Fruit fly (Drosophila melanogaster): ENCODE measurements around the gene CG42502.

Gene CG42502

DNA sequence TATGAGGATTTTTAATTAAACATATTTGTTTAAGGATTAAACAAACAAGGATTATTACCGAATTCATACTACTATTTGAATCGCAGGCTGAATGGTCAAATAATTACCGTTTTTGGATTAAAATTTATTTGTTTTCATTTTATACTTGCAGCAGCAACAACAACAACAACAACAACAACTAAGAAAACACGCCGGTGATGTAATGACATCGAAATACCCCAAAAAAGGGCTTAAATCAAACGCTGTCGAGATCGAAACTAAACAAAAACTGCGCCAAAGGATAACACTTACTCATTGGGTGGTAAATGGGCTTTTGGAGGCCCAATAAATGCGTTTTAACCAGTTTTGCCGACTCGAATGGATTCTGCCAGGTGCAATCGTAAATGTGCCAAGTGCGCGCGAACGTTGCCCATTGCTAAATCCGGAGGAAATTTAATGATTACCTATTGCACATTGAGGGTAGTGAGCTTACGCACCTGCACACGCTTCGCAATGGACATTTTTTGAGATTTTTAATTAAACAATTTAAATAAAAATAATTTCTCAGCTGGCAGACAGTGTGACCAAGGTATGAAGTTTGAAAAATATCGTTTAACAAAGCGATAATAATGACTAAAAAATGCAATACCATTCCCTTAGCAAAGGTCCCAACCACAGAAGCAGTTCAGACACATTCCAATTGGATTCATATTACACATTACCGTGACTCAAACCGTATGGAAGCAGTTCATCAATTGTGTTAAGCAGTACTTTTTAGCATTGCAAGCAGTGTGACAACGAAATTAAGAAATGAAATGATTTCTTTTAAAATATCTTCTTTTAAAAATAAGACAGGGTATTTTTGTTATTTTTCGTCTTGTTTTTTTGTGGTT, 47.8 kb upstream of the CG42502 start, which contains the start of the genes CG10602 and mRpL13 (continued):
- TF ChIP-seq pan (optimal IDR thresholded peaks at IDR 0.05) (no peak), pan (GFP tag; optimal IDR thresholded peaks at IDR 0.05 in 1 of 2, IDR thresholded peaks at IDR 0.05 in 1 of 2) (no peak), Lhr (GFP tag; optimal IDR thresholded peaks at IDR 0.05) (peak; percentile 97), H2.0 (GFP tag; IDR thresholded peaks at IDR 0.05) (no peak), bbx (GFP tag; IDR thresholded peaks at IDR 0.05; ENCODE audit: partially characterized antibody) (peak; percentile 48; the same call in 1 of the 2 replicates), shn (GFP tag; optimal IDR thresholded peaks at IDR 0.05) (peak; percentile 0), Hr39 (optimal IDR thresholded peaks at IDR 0.05) (no peak), CG10431 (GFP tag; optimal IDR thresholded peaks at IDR 0.05) (no peak), sob (GFP tag; IDR thresholded peaks at IDR 0.05) (peak; percentile 49; the same call in 1 of the 2 replicates), Awh (GFP tag; IDR thresholded peaks at IDR 0.05) (no peak), dm (GFP tag; optimal IDR thresholded peaks at IDR 0.05) (no peak), CG8924 (tag; optimal IDR thresholded peaks at IDR 0.05) (peak; percentile 67), YL-1 (GFP tag; optimal IDR thresholded peaks at IDR 0.05) (peak; percentile 28), CG12744 (GFP tag; optimal IDR thresholded peaks at IDR 0.05) (peak; percentile 13), CG11247 (GFP tag; IDR thresholded peaks at IDR 0.05) (no peak), CG31224 (GFP tag; IDR thresholded peaks at IDR 0.05) (no peak), aop (GFP tag; IDR thresholded peaks at IDR 0.05) (no peak), CG14667 (GFP tag; IDR thresholded peaks at IDR 0.05) (no peak), lilli (GFP tag; optimal IDR thresholded peaks at IDR 0.05) (peak; percentile 22), scrt (GFP tag; optimal IDR thresholded peaks at IDR 0.05) (no peak), Neu2 (GFP tag; optimal IDR thresholded peaks at IDR 0.05; ENCODE audit: borderline replicate concordance) (no peak), CG1792 (GFP tag; optimal IDR thresholded peaks at IDR 0.05) (no peak), CG6254 (GFP tag; optimal IDR thresholded peaks at IDR 0.05) (no peak), Six4 (GFP tag; optimal IDR thresholded peaks at IDR 0.05) (peak; percentile 1), PHDP (tag; optimal IDR thresholded peaks at IDR 0.05) (no peak), CG3838 (GFP tag; optimal IDR thresholded peaks at IDR 0.05) (no peak), chinmo (GFP tag; IDR thresholded peaks at IDR 0.05; ENCODE audit: partially characterized antibody) (peak; percentile 75; the same call in 1 of the 4 replicates), CG13424 (tag; optimal IDR thresholded peaks at IDR 0.05) (peak; percentile 18), CG5953 (GFP tag; IDR thresholded peaks at IDR 0.05) (no peak), CG34224 (GFP tag; IDR thresholded peaks at IDR 0.05; ENCODE audit: partially characterized antibody) (0 out of 3 replicates have a peak, but pooled peaks have one; percentile 23), Dfd (GFP tag; optimal IDR thresholded peaks at IDR 0.05) (peak in 1 of 2 experiments; percentile 94), otp (GFP tag; IDR thresholded peaks at IDR 0.05) (no peak), ase (GFP tag; IDR thresholded peaks at IDR 0.05) (no peak), CG9609 (GFP tag; optimal IDR thresholded peaks at IDR 0.05) (peak; percentile 49), CG15601 (tag; optimal IDR thresholded peaks at IDR 0.05) (peak; percentile 53), CG14860 (GFP tag; IDR thresholded peaks at IDR 0.05; ENCODE audit: partially characterized antibody) (no peak), CG7372 (GFP tag; IDR thresholded peaks at IDR 0.05) (no peak), CG3281 (GFP tag; optimal IDR thresholded peaks at IDR 0.05) (no peak), Hmr (GFP tag; optimal IDR thresholded peaks at IDR 0.05) (peak; percentile 78), CG17186 (GFP tag; optimal IDR thresholded peaks at IDR 0.05) (no peak), CG2678 (tag; optimal IDR thresholded peaks at IDR 0.05) (no peak), bowl (GFP tag; IDR thresholded peaks at IDR 0.05) (no peak), Gsc (GFP tag; IDR thresholded peaks at IDR 0.05) (no peak), CG4617 (GFP tag; optimal IDR thresholded peaks at IDR 0.05; ENCODE audit: borderline replicate concordance) (peak; percentile 81), zf30C (GFP tag; optimal IDR thresholded peaks at IDR 0.05) (no peak), Ets65A (GFP tag) (peak; percentile 68), cad (GFP tag; optimal IDR thresholded peaks at IDR 0.05) (no peak), danr (GFP tag; IDR thresholded peaks at IDR 0.05) (no peak), CG15514 (GFP tag; optimal IDR thresholded peaks at IDR 0.05) (peak; percentile 56), C15 (GFP tag; IDR thresholded peaks at IDR 0.05) (no peak)
